Worm (Caenorhabditis elegans) whole organism, L2 larva: Measurements from ENCODE around the gene fbxb-54.

Experiments
- C34F6.9 ChIP-seq: fragments of 150-350 bp; optimal IDR thresholded peaks from 2 replicates; lab custom pipeline; 2014; ENCODE audit warnings: missing biosample characterization, missing genetic modification characterization
- F13H6.1 ChIP-seq: sonication (generic microtip); optimal IDR thresholded peaks from 2 replicates; lab custom pipeline; 2016; ENCODE audit warnings: missing genetic modification characterization, missing compliant biosample characterization
- R02D3.7 ChIP-seq: fragments of 150-350 bp; optimal IDR thresholded peaks from 2 replicates; lab custom pipeline; 2014; ENCODE audit warnings: missing biosample characterization, missing genetic modification characterization
- ceh-16 ChIP-seq: fragments of 150-350 bp; optimal IDR thresholded peaks from 2 replicates; lab custom pipeline; 2014; ENCODE audit warnings: missing biosample characterization, missing genetic modification characterization
- egl-27 ChIP-seq: sonication (generic microtip); optimal IDR thresholded peaks from 3 replicates; lab custom pipeline; 2017; ENCODE audit warnings: missing biosample characterization, missing genetic modification reagents, missing genetic modification characterization
- gmeb-1 ChIP-seq: fragments of 150-350 bp; optimal IDR thresholded peaks from 2 replicates; lab custom pipeline; 2014; ENCODE audit warnings: missing biosample characterization, missing genetic modification characterization
- lin-11 ChIP-seq: fragments of 150-350 bp; sonication (generic microtip); optimal IDR thresholded peaks from 2 replicates; lab custom pipeline; 2014; ENCODE audit warnings: missing biosample characterization, missing genetic modification characterization, inconsistent platforms, mixed read lengths
- lin-13 ChIP-seq: fragments of 150-350 bp; optimal IDR thresholded peaks from 2 replicates; lab custom pipeline; 2014; ENCODE audit warnings: missing biosample characterization, missing genetic modification reagents, missing genetic modification characterization
- lsy-2 ChIP-seq, 2 experiments: fragments of 150-350 bp in 1 of 2; sonication (generic microtip) in 1 of 2; optimal IDR thresholded peaks; 2 replicates each; lab custom pipeline; 2014 to 2017; ENCODE audit warnings: missing biosample characterization in 2 of 2, missing genetic modification characterization in 2 of 2
- nhr-11 ChIP-seq: fragments of 150-350 bp; optimal IDR thresholded peaks from 2 replicates; lab custom pipeline; 2014; ENCODE audit warnings: missing biosample characterization, missing genetic modification characterization
- nhr-129 ChIP-seq: fragments of 150-350 bp; optimal IDR thresholded peaks from 2 replicates; lab custom pipeline; 2014; ENCODE audit warnings: missing biosample characterization, missing genetic modification characterization
- nhr-6 ChIP-seq: fragments of 150-350 bp; optimal IDR thresholded peaks from 2 replicates; lab custom pipeline; 2014; ENCODE audit warnings: missing biosample characterization, missing genetic modification characterization
- nhr-77 ChIP-seq: fragments of 150-350 bp; optimal IDR thresholded peaks from 2 replicates; lab custom pipeline; 2014; ENCODE audit warnings: missing biosample characterization, missing genetic modification characterization
- skn-1 ChIP-seq: sonication (generic microtip); optimal IDR thresholded peaks from 2 replicates; lab custom pipeline; 2017; ENCODE audit warnings: missing biosample characterization, missing genetic modification characterization
- zag-1 ChIP-seq: fragments of 150-350 bp; optimal IDR thresholded peaks from 2 replicates; lab custom pipeline; 2014; ENCODE audit warnings: missing biosample characterization, missing genetic modification characterization

fbxb-54 gene

DNA sequence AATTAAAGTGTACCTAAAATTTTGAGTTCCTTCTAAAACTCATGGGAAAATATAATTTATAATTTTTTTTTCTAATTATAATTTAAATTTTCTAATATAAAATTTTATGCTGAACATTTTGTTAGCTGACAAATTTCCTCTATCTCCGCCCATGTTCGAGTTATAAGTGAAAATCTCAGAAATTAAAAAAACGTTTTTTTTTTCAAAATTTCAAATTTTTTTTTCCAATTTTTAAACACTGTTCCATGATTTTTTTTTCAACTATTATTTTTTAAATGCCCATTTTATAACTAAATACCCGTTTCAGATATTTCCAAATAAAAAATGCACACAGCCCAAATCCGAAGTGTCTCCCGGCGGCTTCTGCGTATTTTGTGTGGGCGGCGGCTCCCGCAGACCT lies 37.2 kb downstream of the fbxb-54 start, which contains the start of gene Y51H7BR.8:
Gene Y51H7BR.8, plus strand, starts transcription at position 301 of the 400 bp plus-strand sequence.
- TF ChIP-seq C34F6.9 (tag; lab: Kevin White, UChicago) (no peak), skn-1 (tag; lab: Kevin White, UChicago) (no peak), F13H6.1 (no peak), nhr-129 (tag; lab: Kevin White, UChicago) (no peak), nhr-77 (tag; lab: Kevin White, UChicago) (no peak), lsy-2 (tag; optimal IDR thresholded peaks at IDR 0.05; lab: Kevin White, UChicago) (no peak), R02D3.7 (tag; lab: Kevin White, UChicago) (no peak), egl-27 (tag; lab: Kevin White, UChicago) (no peak)

DNA sequence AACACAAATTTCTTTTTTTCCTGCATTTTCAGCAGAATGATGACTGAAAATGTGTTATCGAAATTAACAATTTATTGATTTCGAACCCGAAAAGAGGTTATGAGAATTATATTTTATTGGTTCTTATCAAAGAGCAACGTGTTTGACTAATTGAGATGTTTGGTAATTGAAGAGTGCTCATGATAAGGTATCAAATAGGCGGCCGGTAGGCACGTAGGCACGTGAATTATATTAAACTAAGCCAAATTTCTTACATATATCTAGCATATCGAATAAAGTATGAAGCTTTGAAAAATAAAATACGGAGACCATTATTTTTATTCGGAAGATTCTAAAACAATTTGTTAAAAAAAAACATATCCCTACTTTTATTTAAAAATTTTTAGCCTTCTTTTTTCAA lies 38.8 kb downstream of the fbxb-54 start, which contains the start of gene math-45:
Gene math-45, minus strand, starts transcription at position 101 of the 400 bp plus-strand sequence.
- TF ChIP-seq nhr-6 (tag; lab: Kevin White, UChicago): no peak
- no peak for TF ChIP-seq lin-11
- no peak for TF ChIP-seq egl-27 (tag; lab: Kevin White, UChicago)
- no peak for TF ChIP-seq zag-1 (tag; lab: Kevin White, UChicago)
- no peak for TF ChIP-seq ceh-16 (tag; lab: Kevin White, UChicago)
- no peak for TF ChIP-seq gmeb-1 (tag; lab: Kevin White, UChicago)
- no peak for TF ChIP-seq lin-13 (GFP tag; lab: Kevin White, UChicago)
- no peak for TF ChIP-seq skn-1 (tag; lab: Kevin White, UChicago)
- TF ChIP-seq nhr-11 (tag; lab: Kevin White, UChicago): no peak
- TF ChIP-seq, all 48 proteins: peak for 0
